Fruit fly (Drosophila melanogaster) whole organism, embryonic: Measurements from ENCODE around the gene CG18586.

Source experiments
- CG12391 ChIP-seq: fragments of 200-800 bp; sonication (Bioruptor generic); optimal IDR thresholded peaks from 3 replicates; lab custom pipeline; 2018; ENCODE audit warnings: missing biosample characterization, mild to moderate bottlenecking, missing genetic modification characterization, moderate library complexity
- CG1792 ChIP-seq: fragments of 200-800 bp; sonication (Bioruptor generic); optimal IDR thresholded peaks from 2 replicates; lab custom pipeline; 2016; ENCODE audit warnings: missing biosample characterization, missing genetic modification characterization
- CG4282 ChIP-seq: fragments of 200-800 bp; sonication (Bioruptor generic); optimal IDR thresholded peaks from 2 replicates; lab custom pipeline; 2016; ENCODE audit warnings: missing biosample characterization, missing genetic modification characterization
- CG4730 ChIP-seq: fragments of 200-800 bp; sonication (Bioruptor generic); IDR thresholded peaks from 2 replicates; pipeline ENCODE4 v1.3.6; 2022; ENCODE audit warnings: missing biosample characterization, missing genetic modification characterization
- Camta ChIP-seq: fragments of 200-800 bp; sonication (Bioruptor generic); optimal IDR thresholded peaks from 2 replicates; lab custom pipeline; 2016; ENCODE audit warnings: missing biosample characterization, missing genetic modification characterization
- GATAe ChIP-seq: fragments of 200-800 bp; sonication (Bioruptor generic); conservative IDR thresholded peaks from 2 replicates; pipeline ENCODE4 v1.3.6; 2022; ENCODE audit warnings: missing biosample characterization, missing genetic modification characterization
- Hand ChIP-seq: fragments of 200-800 bp; sonication (Bioruptor generic); optimal IDR thresholded peaks from 2 replicates; lab custom pipeline; 2017; ENCODE audit warnings: mild to moderate bottlenecking, missing biosample characterization, missing genetic modification reagents, missing genetic modification characterization
- ab ChIP-seq: fragments of 200-800 bp; sonication (Bioruptor generic); optimal IDR thresholded peaks from 2 replicates; lab custom pipeline; 2016; ENCODE audit warnings: missing biosample characterization, missing genetic modification characterization
- ase ChIP-seq: fragments of 200-800 bp; sonication (Bioruptor generic); IDR thresholded peaks from 3 replicates; pipeline ENCODE4 v1.3.6; 2022; ENCODE audit warnings: missing biosample characterization, missing genetic modification characterization
- chif ChIP-seq, 2 experiments: fragments of 200-800 bp; sonication (Bioruptor generic); optimal IDR thresholded peaks; 3 replicates each; lab custom pipeline; 2016; ENCODE audit warnings: missing biosample characterization in 2 of 2, missing genetic modification characterization in 2 of 2
- dmrt11E ChIP-seq: fragments of 200-800 bp; sonication (Bioruptor generic); optimal IDR thresholded peaks from 3 replicates; lab custom pipeline; 2018; ENCODE audit warnings: missing biosample characterization, mild to moderate bottlenecking, missing genetic modification characterization, moderate library complexity
- grau ChIP-seq: fragments of 200-800 bp; optimal IDR thresholded peaks from 3 replicates; lab custom pipeline; 2019; ENCODE audit warnings: missing biosample characterization, mild to moderate bottlenecking, missing genetic modification characterization, moderate library complexity

Gene CG18586

dm6 chr3L:5923646-5924122 is 50.6 kb downstream of the CG18586 start, which contains the start of gene CG33523 (continued):
- TF ChIP-seq CG12391 (no peak), grau (tag; lab: Kevin White, UChicago) (no peak), Camta (no peak), dmrt11E (tag; lab: Kevin White, UChicago) (no peak), CG1792 (GFP tag; lab: Kevin White, UChicago) (no peak), CG4282 (no peak), CG4730 (GFP tag; lab: Robert Waterston, UW) (no peak), chif (GFP tag; optimal IDR thresholded peaks at IDR 0.05; lab: Kevin White, UChicago) (no peak), ab (GFP tag; lab: Kevin White, UChicago) (no peak), ase (no peak), Hand (GFP tag; lab: Kevin White, UChicago) (no peak), GATAe (peak; percentile 94)
- TF ChIP-seq, all 482 proteins: peak for 48
